Fruit fly (Drosophila melanogaster): ENCODE results near the gene PH4alphaNE2.

dm6 chr3R:30552548-30552947 is 40.5 kb upstream of the PH4alphaNE2 start:
- TF ChIP-seq CTCF (optimal IDR thresholded peaks at IDR 0.05), result no peak
- TF ChIP-seq CG8478 (optimal IDR thresholded peaks at IDR 0.05), result no peak

Measured in S2 (cell line).